Fruit fly (Drosophila melanogaster) S2 (cell line): ENCODE results near the gene CG31769.

Source experiments
- CG8478 ChIP-seq: fragments of >200 bp; optimal IDR thresholded peaks from 2 replicates; lab custom pipeline; 2018
- CTCF ChIP-seq, 2 experiments: fragments of >200 bp; optimal IDR thresholded peaks; 2 replicates each; lab custom pipeline; 2018

- no peak for TF ChIP-seq CG8478 (lab: Kevin White, UChicago)
- TF ChIP-seq CTCF (optimal IDR thresholded peaks at IDR 0.05; lab: Kevin White, UChicago), result no peak
Measured at dm6 chr2L:14123605-14124004, 13.1 kb upstream of the CG31769 start.
